Worm (Caenorhabditis elegans): ENCODE data around the gene ZC204.13.

Gene ZC204.13

ce11 chrII:1670260-1670879 lies 9.6 kb upstream of the ZC204.13 start, which contains the start of gene nhx-6:
TSS of gene nhx-6 (plus strand) at chrII:1670829.
- TF ChIP-seq nhr-28 (tag; optimal IDR thresholded peaks at IDR 0.05) (no peak), blmp-1 (tag; optimal IDR thresholded peaks at IDR 0.05) (no peak), sptf-1 (tag; optimal IDR thresholded peaks at IDR 0.05) (no peak), nhr-2 (tag; optimal IDR thresholded peaks at IDR 0.05) (no peak), tbx-8 (GFP tag; optimal IDR thresholded peaks at IDR 0.05) (no peak), ztf-11 (tag; optimal IDR thresholded peaks at IDR 0.05) (no peak), flh-1 (GFP tag; optimal IDR thresholded peaks at IDR 0.05) (no peak), nhr-12 (tag; optimal IDR thresholded peaks at IDR 0.05) (no peak), snpc-4 (tag; optimal IDR thresholded peaks at IDR 0.05) (no peak), nhr-237 (tag; optimal IDR thresholded peaks at IDR 0.05) (no peak), ceh-39 (tag; optimal IDR thresholded peaks at IDR 0.05) (no peak), ces-1 (GFP tag; optimal IDR thresholded peaks at IDR 0.05) (no peak), hlh-1 (tag; optimal IDR thresholded peaks at IDR 0.05) (no peak)

ce11 chrII:1668913-1669312 lies 8.1 kb upstream of the ZC204.13 start, which contains the start of gene srw-97:
TSS of gene srw-97 (minus strand) at chrII:1669013.
- no peak for TF ChIP-seq snpc-4 (tag; optimal IDR thresholded peaks at IDR 0.05)
- TF ChIP-seq bed-3 (GFP tag; optimal IDR thresholded peaks at IDR 0.05): no peak
- TF ChIP-seq mab-5 (tag; optimal IDR thresholded peaks at IDR 0.05): no peak
- no peak for TF ChIP-seq flh-1 (GFP tag; optimal IDR thresholded peaks at IDR 0.05)
- no peak for TF ChIP-seq pha-4 (tag; optimal IDR thresholded peaks at IDR 0.05)

ce11 chrII:1666025-1666424 lies 5.2 kb upstream of the ZC204.13 start, which contains the start of gene srlf-29:
TSS of gene srlf-29 (plus strand) at chrII:1666325.
- TF ChIP-seq ceh-83 (GFP tag; optimal IDR thresholded peaks at IDR 0.05) (no peak), nhr-12 (tag; optimal IDR thresholded peaks at IDR 0.05) (no peak), hlh-1 (tag; optimal IDR thresholded peaks at IDR 0.05) (no peak), unc-62 (GFP tag; optimal IDR thresholded peaks at IDR 0.05) (no peak), unc-120 (tag; optimal IDR thresholded peaks at IDR 0.05; ENCODE audit: poor library complexity, severe bottlenecking) (no peak), mep-1 (tag; optimal IDR thresholded peaks at IDR 0.05) (no peak), elt-3 (tag; optimal IDR thresholded peaks at IDR 0.05) (no peak), ham-2 (GFP tag; optimal IDR thresholded peaks at IDR 0.05) (no peak), ztf-11 (tag; optimal IDR thresholded peaks at IDR 0.05) (no peak), lin-32 (GFP tag; optimal IDR thresholded peaks at IDR 0.05) (no peak), mls-2 (tag; optimal IDR thresholded peaks at IDR 0.05) (no peak), snpc-4 (tag; optimal IDR thresholded peaks at IDR 0.05) (no peak), mab-5 (tag; optimal IDR thresholded peaks at IDR 0.05) (no peak), M03D4.4 (tag; optimal IDR thresholded peaks at IDR 0.05) (no peak)

- peak; percentile 93 for TF ChIP-seq ceh-39 (tag; optimal IDR thresholded peaks at IDR 0.05)
- no peak for TF ChIP-seq lin-13 (tag; optimal IDR thresholded peaks at IDR 0.05)
- no peak for TF ChIP-seq unc-62 (GFP tag; optimal IDR thresholded peaks at IDR 0.05)
- peak; percentile 45 for TF ChIP-seq ztf-11 (tag; optimal IDR thresholded peaks at IDR 0.05)
- peak; percentile 21 for TF ChIP-seq cnd-1 (tag; optimal IDR thresholded peaks at IDR 0.05)
- TF ChIP-seq ceh-43 (GFP tag; optimal IDR thresholded peaks at IDR 0.05): no peak
- TF ChIP-seq pha-4 (tag; optimal IDR thresholded peaks at IDR 0.05): peak; percentile 31
- no peak for TF ChIP-seq unc-120 (tag; optimal IDR thresholded peaks at IDR 0.05; ENCODE audit: poor library complexity, severe bottlenecking)
- TF ChIP-seq elt-1 (tag; optimal IDR thresholded peaks at IDR 0.05; ENCODE audit: borderline replicate concordance, insufficient read depth): no peak
- TF ChIP-seq mep-1 (tag; optimal IDR thresholded peaks at IDR 0.05): peak; percentile 10
- TF ChIP-seq mab-5 (tag; optimal IDR thresholded peaks at IDR 0.05): no peak
- TF ChIP-seq nhr-2 (tag; optimal IDR thresholded peaks at IDR 0.05): no peak
- TF ChIP-seq zip-8 (tag; optimal IDR thresholded peaks at IDR 0.05): peak; percentile 8
Observed at ce11 chrII:1663516-1663915, 2.7 kb upstream of the ZC204.13 start, which contains the start of gene duxl-1. TSS of gene duxl-1 (plus strand) at chrII:1663699.

ce11 chrII:1662881-1663280 lies 2.1 kb upstream of the ZC204.13 start, which contains the start of gene ZC204.14:
TSS of gene ZC204.14 (minus strand) at chrII:1662949.
- TF ChIP-seq flh-1 (GFP tag; optimal IDR thresholded peaks at IDR 0.05) (no peak), elt-3 (tag; optimal IDR thresholded peaks at IDR 0.05) (no peak), unc-62 (GFP tag; optimal IDR thresholded peaks at IDR 0.05) (no peak), zip-8 (tag; optimal IDR thresholded peaks at IDR 0.05) (no peak), nhr-12 (tag; optimal IDR thresholded peaks at IDR 0.05) (no peak), ham-2 (GFP tag; optimal IDR thresholded peaks at IDR 0.05) (no peak), nhr-76 (tag; optimal IDR thresholded peaks at IDR 0.05) (no peak), elt-1 (tag; optimal IDR thresholded peaks at IDR 0.05; ENCODE audit: borderline replicate concordance, insufficient read depth) (no peak), nhr-28 (tag; optimal IDR thresholded peaks at IDR 0.05) (no peak), bed-3 (GFP tag; optimal IDR thresholded peaks at IDR 0.05) (no peak), drap-1 (GFP tag; optimal IDR thresholded peaks at IDR 0.05) (no peak)

Data from whole organism, mixed stage, embryonic.